Worm (Caenorhabditis elegans): ENCODE measurements around the gene ZC443.1.

ZC443.1 gene

DNA sequence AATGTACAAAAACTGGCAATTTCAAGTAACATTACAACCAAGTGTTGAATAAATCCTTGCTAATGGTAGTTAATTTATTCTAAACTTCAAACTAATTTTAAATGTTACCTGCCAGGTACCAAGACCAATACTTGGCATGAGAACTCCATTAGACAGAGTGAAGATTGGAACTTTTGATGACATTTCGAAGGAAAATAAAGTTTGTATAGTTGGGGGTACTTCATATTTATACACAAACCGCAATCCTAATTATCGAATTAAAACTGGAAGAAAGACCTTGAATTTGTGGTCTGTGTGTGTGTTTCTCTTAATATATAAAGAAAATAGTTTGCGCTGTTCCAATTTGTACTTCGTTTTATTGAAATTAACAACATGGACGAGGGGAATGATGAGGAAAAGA is at the start of gene ZC443.1:
Gene ZC443.1 (minus strand): TSS at position 205 of the 400 bp plus-strand sequence.
- TF ChIP-seq sea-1 (GFP tag; conservative IDR thresholded peaks at IDR 0.05) (no peak), ceh-36 (tag; optimal IDR thresholded peaks at IDR 0.05) (no peak), scrt-1 (GFP tag; IDR thresholded peaks at IDR 0.05) (no peak), tbx-11 (GFP tag; IDR thresholded peaks at IDR 0.05) (no peak)

DNA sequence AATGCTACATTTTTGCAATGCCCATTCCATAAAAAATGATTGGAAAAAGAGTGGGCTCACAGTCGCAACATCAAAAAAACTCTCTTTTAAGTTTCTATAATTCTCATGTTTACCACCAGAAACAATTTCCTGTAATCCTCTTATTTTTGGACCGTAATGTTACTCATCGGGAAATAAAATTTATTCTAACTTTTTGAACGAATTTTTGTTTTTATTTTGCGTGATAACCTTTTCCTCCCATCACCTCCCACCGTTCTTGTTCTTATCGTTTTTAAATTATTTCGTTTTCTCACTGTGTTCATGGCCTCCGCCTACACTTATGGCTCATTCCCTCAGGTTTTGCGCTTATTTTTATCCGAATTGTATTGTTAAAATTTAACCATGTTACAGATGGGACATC is 49.3 kb upstream of the ZC443.1 start, which contains the start of gene anp-1:
Gene anp-1 (plus strand): TSS at position 301 of the 400 bp plus-strand sequence.
- TF ChIP-seq flt-1 (GFP tag; IDR thresholded peaks at IDR 0.05) (no peak), F13C5.2 (tag; optimal IDR thresholded peaks at IDR 0.05) (no peak), B0310.2 (tag; optimal IDR thresholded peaks at IDR 0.05) (no peak), tbx-11 (GFP tag; IDR thresholded peaks at IDR 0.05) (no peak), pes-1 (GFP tag; IDR thresholded peaks at IDR 0.05) (no peak), ama-1 (optimal IDR thresholded peaks at IDR 0.05) (no peak), sea-1 (GFP tag; conservative IDR thresholded peaks at IDR 0.05) (no peak), tra-4 (tag; optimal IDR thresholded peaks at IDR 0.05) (no peak), ceh-36 (tag; optimal IDR thresholded peaks at IDR 0.05) (no peak), hnd-1 (tag; optimal IDR thresholded peaks at IDR 0.05) (no peak), ets-7 (tag; optimal IDR thresholded peaks at IDR 0.05) (no peak), ceh-13 (GFP tag; optimal IDR thresholded peaks at IDR 0.05) (no peak)

DNA sequence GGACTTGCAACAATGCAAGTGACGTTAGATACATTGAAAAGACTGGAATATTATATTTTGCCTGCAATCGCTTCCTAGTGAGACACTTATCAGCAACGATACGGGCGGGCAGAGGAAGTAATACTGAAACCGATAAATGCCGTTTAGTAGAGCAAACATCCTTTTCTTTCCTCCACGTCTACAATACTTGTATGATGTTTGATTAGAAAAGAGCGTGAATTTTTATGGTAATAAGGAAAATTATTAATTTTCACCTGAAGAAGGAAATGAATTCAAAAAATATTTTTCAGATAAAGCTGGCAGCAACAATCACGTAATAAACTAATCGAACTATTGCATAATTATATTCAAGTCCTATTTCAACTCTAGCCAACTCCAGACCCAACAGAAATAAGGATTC is 44.9 kb upstream of the ZC443.1 start, which contains the start of gene C44H9.7:
Gene C44H9.7 (minus strand): TSS at position 101 of the 400 bp plus-strand sequence.
- TF ChIP-seq ceh-13 (GFP tag; optimal IDR thresholded peaks at IDR 0.05) (no peak), scrt-1 (GFP tag; IDR thresholded peaks at IDR 0.05) (no peak), hmg-4 (GFP tag; optimal IDR thresholded peaks at IDR 0.05) (no peak), B0310.2 (tag; optimal IDR thresholded peaks at IDR 0.05) (no peak), sea-1 (GFP tag; conservative IDR thresholded peaks at IDR 0.05) (no peak), tra-4 (tag; optimal IDR thresholded peaks at IDR 0.05) (no peak), flt-1 (GFP tag; IDR thresholded peaks at IDR 0.05) (no peak)

DNA sequence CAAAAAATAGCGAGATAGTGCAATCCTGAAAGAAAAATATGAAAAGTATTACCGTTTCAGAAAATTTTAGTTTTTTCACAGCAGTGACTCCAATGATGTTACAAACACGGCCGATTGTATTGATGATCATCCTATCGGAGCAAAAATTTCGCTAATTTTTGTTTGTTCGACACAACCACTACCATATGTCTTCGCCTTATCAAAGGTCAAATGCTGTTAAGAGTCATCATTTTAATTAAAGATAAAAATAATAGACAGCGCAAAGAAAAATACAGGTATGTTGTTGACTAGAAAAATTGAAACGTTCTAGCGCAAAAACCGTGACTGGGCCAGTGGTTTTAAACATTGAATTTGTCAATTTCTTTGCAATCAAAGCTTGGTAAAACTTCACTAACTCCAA is 42.5 kb upstream of the ZC443.1 start:
- TF ChIP-seq tbx-37 (GFP tag; conservative IDR thresholded peaks at IDR 0.05) (no peak), F13C5.2 (tag; optimal IDR thresholded peaks at IDR 0.05) (no peak), ceh-13 (GFP tag; optimal IDR thresholded peaks at IDR 0.05) (no peak), ama-1 (optimal IDR thresholded peaks at IDR 0.05) (no peak), hmbx-1 (tag; optimal IDR thresholded peaks at IDR 0.05) (no peak), ets-7 (tag; optimal IDR thresholded peaks at IDR 0.05) (no peak), aly-1 (tag; optimal IDR thresholded peaks at IDR 0.05) (no peak), tra-4 (tag; optimal IDR thresholded peaks at IDR 0.05) (no peak), sea-1 (GFP tag; conservative IDR thresholded peaks at IDR 0.05) (no peak), flt-1 (GFP tag; IDR thresholded peaks at IDR 0.05) (no peak), scrt-1 (GFP tag; IDR thresholded peaks at IDR 0.05) (no peak), hmg-4 (GFP tag; optimal IDR thresholded peaks at IDR 0.05) (no peak), hnd-1 (tag; optimal IDR thresholded peaks at IDR 0.05) (no peak)

DNA sequence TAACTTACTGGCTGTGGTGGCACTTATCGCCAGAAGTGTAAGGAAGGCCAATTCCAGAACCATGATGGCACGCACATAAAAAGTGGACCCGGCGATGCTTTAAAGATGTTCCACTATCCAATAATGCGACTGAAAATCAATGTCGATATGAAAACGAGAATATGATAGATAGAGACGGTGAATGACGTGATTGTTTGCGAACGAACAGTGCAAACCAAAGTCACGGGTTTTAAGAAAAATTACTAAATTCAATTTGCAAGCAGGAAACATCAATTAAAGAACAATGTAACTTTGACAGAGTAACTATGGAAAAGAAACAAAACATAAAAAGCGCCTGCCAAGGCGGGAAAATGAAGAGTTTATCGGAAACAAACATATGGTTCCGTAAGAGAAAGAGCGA is 39.9 kb upstream of the ZC443.1 start, which contains the start of gene C44H9.5:
Gene C44H9.5 (minus strand): TSS at position 129 of the 400 bp plus-strand sequence.
- TF ChIP-seq tbx-37 (GFP tag; conservative IDR thresholded peaks at IDR 0.05) = no peak
- no peak for TF ChIP-seq B0310.2 (tag; optimal IDR thresholded peaks at IDR 0.05)
- no peak for TF ChIP-seq sea-1 (GFP tag; conservative IDR thresholded peaks at IDR 0.05)
- no peak for TF ChIP-seq F13C5.2 (tag; optimal IDR thresholded peaks at IDR 0.05)
- TF ChIP-seq ceh-36 (tag; optimal IDR thresholded peaks at IDR 0.05) = no peak
- TF ChIP-seq ceh-13 (GFP tag; optimal IDR thresholded peaks at IDR 0.05) = no peak
- TF ChIP-seq ets-7 (tag; optimal IDR thresholded peaks at IDR 0.05) = no peak
- no peak for TF ChIP-seq aly-1 (tag; optimal IDR thresholded peaks at IDR 0.05)
- TF ChIP-seq flt-1 (GFP tag; IDR thresholded peaks at IDR 0.05) = no peak

DNA sequence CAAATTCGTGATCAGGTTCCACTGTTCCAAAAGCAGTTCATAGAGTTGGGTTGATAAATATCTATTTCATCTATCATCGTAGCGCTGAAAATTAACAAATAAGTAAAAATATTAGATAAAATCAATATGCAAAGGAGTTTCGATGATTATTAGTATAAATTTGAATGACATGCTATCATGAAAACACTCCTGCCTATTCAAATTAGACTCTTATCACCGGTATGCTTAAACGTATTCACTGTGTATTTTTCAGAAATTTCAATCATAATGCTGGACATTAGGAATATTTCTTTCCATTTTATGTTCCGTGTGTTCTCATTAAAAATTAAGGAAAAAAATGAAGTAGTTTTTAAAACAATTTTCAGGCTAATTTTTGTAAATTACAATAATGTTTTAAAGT is 35.4 kb upstream of the ZC443.1 start, which contains the start of gene C44H9.6:
Gene C44H9.6 (minus strand): TSS at position 101 of the 400 bp plus-strand sequence.
- no peak for TF ChIP-seq tra-4 (tag; optimal IDR thresholded peaks at IDR 0.05)
- no peak for TF ChIP-seq B0310.2 (tag; optimal IDR thresholded peaks at IDR 0.05)
- TF ChIP-seq F13C5.2 (tag; optimal IDR thresholded peaks at IDR 0.05) = no peak
- no peak for TF ChIP-seq hmg-4 (GFP tag; optimal IDR thresholded peaks at IDR 0.05)
- TF ChIP-seq scrt-1 (GFP tag; IDR thresholded peaks at IDR 0.05) = no peak
- no peak for TF ChIP-seq hmbx-1 (tag; optimal IDR thresholded peaks at IDR 0.05)
- TF ChIP-seq ama-1 (optimal IDR thresholded peaks at IDR 0.05) = no peak
- TF ChIP-seq flt-1 (GFP tag; IDR thresholded peaks at IDR 0.05) = no peak
- no peak for TF ChIP-seq ceh-36 (tag; optimal IDR thresholded peaks at IDR 0.05)
- no peak for TF ChIP-seq aly-1 (tag; optimal IDR thresholded peaks at IDR 0.05)
- no peak for TF ChIP-seq ets-7 (tag; optimal IDR thresholded peaks at IDR 0.05)
- TF ChIP-seq pes-1 (GFP tag; IDR thresholded peaks at IDR 0.05) = no peak
- TF ChIP-seq tbx-11 (GFP tag; IDR thresholded peaks at IDR 0.05) = no peak
- TF ChIP-seq tbx-37 (GFP tag; conservative IDR thresholded peaks at IDR 0.05) = no peak
- no peak for TF ChIP-seq sea-1 (GFP tag; conservative IDR thresholded peaks at IDR 0.05)
- no peak for TF ChIP-seq ceh-13 (GFP tag; optimal IDR thresholded peaks at IDR 0.05)

DNA sequence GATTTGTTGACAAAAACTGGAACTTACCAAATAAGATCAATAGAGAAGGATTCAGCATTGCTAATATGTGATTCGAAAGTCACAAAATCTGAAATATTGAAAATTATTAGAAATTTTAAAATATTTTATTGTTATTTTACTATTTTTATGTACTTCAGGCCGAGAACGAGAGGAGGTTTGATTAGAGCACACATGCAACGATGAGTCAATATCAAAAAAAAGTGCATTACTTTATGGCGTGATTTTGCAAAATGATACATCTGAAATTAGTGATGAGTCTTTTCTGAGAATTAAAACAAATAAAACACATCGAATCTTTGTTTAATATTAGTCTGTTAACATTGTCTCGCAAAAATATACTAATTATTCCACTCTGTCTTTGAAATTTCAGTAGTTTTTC is 34.9 kb upstream of the ZC443.1 start:
- no peak for TF ChIP-seq tbx-37 (GFP tag; conservative IDR thresholded peaks at IDR 0.05)
- TF ChIP-seq ets-7 (tag; optimal IDR thresholded peaks at IDR 0.05) = no peak
- no peak for TF ChIP-seq hnd-1 (tag; optimal IDR thresholded peaks at IDR 0.05)
- no peak for TF ChIP-seq tra-4 (tag; optimal IDR thresholded peaks at IDR 0.05)
- TF ChIP-seq ceh-13 (GFP tag; optimal IDR thresholded peaks at IDR 0.05) = no peak
- no peak for TF ChIP-seq B0310.2 (tag; optimal IDR thresholded peaks at IDR 0.05)
- no peak for TF ChIP-seq sea-1 (GFP tag; conservative IDR thresholded peaks at IDR 0.05)
- no peak for TF ChIP-seq flt-1 (GFP tag; IDR thresholded peaks at IDR 0.05)
- TF ChIP-seq hmbx-1 (tag; optimal IDR thresholded peaks at IDR 0.05) = no peak
- no peak for TF ChIP-seq pes-1 (GFP tag; IDR thresholded peaks at IDR 0.05)
- TF ChIP-seq ceh-36 (tag; optimal IDR thresholded peaks at IDR 0.05) = no peak
- no peak for TF ChIP-seq F13C5.2 (tag; optimal IDR thresholded peaks at IDR 0.05)
- TF ChIP-seq scrt-1 (GFP tag; IDR thresholded peaks at IDR 0.05) = no peak

DNA sequence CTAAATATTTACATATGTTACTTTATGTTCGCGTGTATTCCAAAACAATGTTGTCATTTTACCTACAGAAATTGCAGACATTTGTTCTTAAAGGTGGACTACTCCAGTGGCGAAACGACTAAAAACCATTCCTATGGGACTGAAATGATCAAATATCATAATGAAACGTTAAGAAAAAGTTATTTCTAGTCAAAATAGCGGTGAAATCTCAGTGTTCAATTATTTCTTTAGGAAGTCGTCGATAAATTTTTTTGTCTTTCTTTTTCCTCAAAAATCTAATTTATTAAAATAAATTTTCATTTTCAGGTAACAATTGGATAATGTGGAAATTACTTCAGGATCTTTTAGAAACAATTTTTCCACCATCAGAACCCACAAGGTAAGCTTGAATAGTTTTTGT is 25.5 kb upstream of the ZC443.1 start, which contains the start of gene C44H9.4:
Gene C44H9.4 (plus strand): TSS at position 301 of the 400 bp plus-strand sequence.
- no peak for TF ChIP-seq F13C5.2 (tag; optimal IDR thresholded peaks at IDR 0.05)
- no peak for TF ChIP-seq pes-1 (GFP tag; IDR thresholded peaks at IDR 0.05)
